Worm (Caenorhabditis elegans) whole organism, young adult: Measurements from ENCODE around the gene F21D9.1.
"Not testable (repeated sequence)": the region's sequence is repeated elsewhere in the genome, so short reads cannot be mapped to it uniquely, and the experiment has no call there.

Experiments
- B0261.1 ChIP-seq: sonication (generic microtip); optimal IDR thresholded peaks from 2 replicates; lab custom pipeline; 2016; ENCODE audit warnings: mild to moderate bottlenecking, missing genetic modification characterization, moderate library complexity, missing compliant biosample characterization
- B0336.3 ChIP-seq: fragments of 200-800 bp; sonication (Bioruptor generic); IDR thresholded peaks from 2 replicates; pipeline ENCODE4 v1.3.6; 2022; ENCODE audit warnings: missing genetic modification characterization, missing compliant biosample characterization
- ama-1 ChIP-seq, 3 experiments: fragments of 150-350 bp in 1 of 3; sonication (generic microtip) in 2 of 3; optimal IDR thresholded peaks; 2 replicates each; lab custom pipeline; 2014 to 2018; ENCODE audit warnings: missing biosample characterization in 2 of 3, missing genetic modification characterization in 2 of 3, missing genetic modification reagents in 2 of 3
- cebp-1 ChIP-seq, 2 experiments: fragments of 200-800 bp in 1 of 2; sonication (Bioruptor generic) in 1 of 2; sonication (generic microtip) in 1 of 2; IDR thresholded peaks in 1 of 2; optimal IDR thresholded peaks in 1 of 2; 2 replicates each; pipeline versions ENCODE4 v1.3.6 to Lab custom; 2017 to 2022; ENCODE audit warnings: missing compliant biosample characterization in 2 of 2, missing genetic modification characterization in 2 of 2, mild to moderate bottlenecking in 1 of 2, missing genetic modification reagents in 1 of 2, moderate library complexity in 1 of 2
- efl-1 ChIP-seq: fragments of 150-350 bp; optimal IDR thresholded peaks from 2 replicates; lab custom pipeline; 2014; ENCODE audit warnings: missing biosample characterization, missing genetic modification reagents, missing genetic modification characterization
- gei-17 ChIP-seq: fragments of 200-800 bp; sonication (Bioruptor generic); optimal IDR thresholded peaks from 2 replicates; lab custom pipeline; 2018; ENCODE audit warnings: mild to moderate bottlenecking, missing genetic modification characterization, missing compliant biosample characterization
- madf-3 ChIP-seq: fragments of 200-800 bp; sonication (Bioruptor generic); IDR thresholded peaks from 2 replicates; pipeline ENCODE4 v1.3.6; 2022; ENCODE audit warnings: missing genetic modification reagents, missing genetic modification characterization, missing compliant biosample characterization
- unc-62 ChIP-seq: fragments of 150-350 bp; optimal IDR thresholded peaks from 2 replicates; lab custom pipeline; 2014; ENCODE audit warnings: missing biosample characterization, missing genetic modification reagents, missing genetic modification characterization
- ztf-3 ChIP-seq: fragments of 200-800 bp; sonication (Bioruptor generic); optimal IDR thresholded peaks from 2 replicates; lab custom pipeline; 2018; ENCODE audit warnings: mild to moderate bottlenecking, missing genetic modification characterization, missing compliant biosample characterization

- not testable (repeated sequence) for TF ChIP-seq ama-1 (optimal IDR thresholded peaks at IDR 0.05; lab: Kevin White, UChicago); ama-1 (GFP tag; optimal IDR thresholded peaks at IDR 0.05; lab: Kevin White, UChicago); ztf-3 (GFP tag; lab: Kevin White, UChicago); gei-17; B0336.3 (GFP tag; lab: Robert Waterston, UW); madf-3 (GFP tag; lab: Robert Waterston, UW); efl-1 (GFP tag; lab: Kevin White, UChicago); unc-62 (GFP tag; lab: Kevin White, UChicago); B0261.1; cebp-1 (GFP tag; IDR thresholded peaks at IDR 0.05; lab: Robert Waterston, UW); cebp-1 (tag; optimal IDR thresholded peaks at IDR 0.05; lab: Kevin White, UChicago)
These were observed at the start of gene F21D9.1 for ce11 chrV:19264148-19264547.
